Fruit fly (Drosophila melanogaster): ENCODE data around the gene Tsp3A.

Tsp3A gene

DNA sequence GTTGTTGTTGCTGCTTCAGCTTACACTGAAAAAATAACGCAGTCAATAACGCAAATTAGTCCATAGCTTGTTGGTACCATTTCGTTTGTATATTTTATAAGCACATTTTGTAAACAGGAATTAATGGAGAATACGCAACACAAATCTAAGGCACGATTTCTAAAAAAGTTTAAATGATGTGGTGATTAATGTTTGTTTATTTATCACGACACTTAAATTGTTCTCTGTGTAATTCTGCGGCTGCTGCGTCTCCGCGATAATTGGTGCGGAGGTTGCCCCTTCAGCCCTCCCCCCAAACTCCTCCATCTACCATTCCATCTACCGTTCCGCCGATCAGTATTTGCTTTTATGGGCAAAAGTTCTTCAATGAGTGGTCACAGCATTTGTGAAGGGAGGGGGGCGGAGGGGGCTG is 27.9 kb upstream of the Tsp3A start (continued):
- TF ChIP-seq CG18599 (GFP tag; optimal IDR thresholded peaks at IDR 0.05) (peak; percentile 69), CG32772 (GFP tag; IDR thresholded peaks at IDR 0.05) (peak; percentile 26; the same call in 1 of the 2 replicates), CG15601 (tag; optimal IDR thresholded peaks at IDR 0.05) (peak; percentile 33), lola (GFP tag; optimal IDR thresholded peaks at IDR 0.05) (peak in 1 of 3 experiments; percentile 26), dmrt11E (tag; optimal IDR thresholded peaks at IDR 0.05) (peak; percentile 11), croc (GFP tag; conservative IDR thresholded peaks at IDR 0.05) (peak; percentile 34; the same call in 1 of the 3 replicates), sob (GFP tag; IDR thresholded peaks at IDR 0.05) (peak; percentile 63; the same call in 1 of the 2 replicates), Opbp (GFP tag; IDR thresholded peaks at IDR 0.05; ENCODE audit: partially characterized antibody) (no peak), E2f1 (GFP tag; IDR thresholded peaks at IDR 0.05) (peak; percentile 55), kah (GFP tag; optimal IDR thresholded peaks at IDR 0.05) (peak; percentile 30), NC2α (GFP tag; optimal IDR thresholded peaks at IDR 0.05) (no peak), Vsx1 (GFP tag; optimal IDR thresholded peaks at IDR 0.05) (peak; percentile 26), CG10366 (GFP tag; IDR thresholded peaks at IDR 0.05) (peak; percentile 44), CG33213 (GFP tag; optimal IDR thresholded peaks at IDR 0.05) (peak; percentile 11), gsb (GFP tag; IDR thresholded peaks at IDR 0.05) (no peak), gem (tag; optimal IDR thresholded peaks at IDR 0.05) (peak; percentile 81), wor (GFP tag; IDR thresholded peaks at IDR 0.05) (peak; percentile 46; the same call in 1 of the 2 replicates), sd (tag; optimal IDR thresholded peaks at IDR 0.05) (peak; percentile 32), Jarid2 (GFP tag; optimal IDR thresholded peaks at IDR 0.05) (no peak), Antp (GFP tag; optimal IDR thresholded peaks at IDR 0.05) (peak; percentile 63), Hr3 (GFP tag; optimal IDR thresholded peaks at IDR 0.05) (peak; percentile 47), CG15269 (tag; optimal IDR thresholded peaks at IDR 0.05) (peak; percentile 77), Pdp1 (GFP tag; optimal IDR thresholded peaks at IDR 0.05) (peak; percentile 49 to 70), zfh1 (GFP tag; IDR thresholded peaks at IDR 0.05) (0 out of 3 replicates have a peak, but pooled peaks have one; percentile 61), Rfx (GFP tag; IDR thresholded peaks at IDR 0.05) (peak; percentile 73), wdn (GFP tag; IDR thresholded peaks at IDR 0.05) (no peak), CG5953 (GFP tag; IDR thresholded peaks at IDR 0.05) (no peak), PHDP (tag; optimal IDR thresholded peaks at IDR 0.05) (peak; percentile 71), Doc2 (GFP tag; IDR thresholded peaks at IDR 0.05) (no peak), Trl (optimal IDR thresholded peaks at IDR 0.05) (no peak), Trl (GFP tag; optimal IDR thresholded peaks at IDR 0.05) (peak; percentile 45), Oaz (GFP tag; IDR thresholded peaks at IDR 0.05) (peak; percentile 18; the same call in 1 of the 2 replicates), Poxn (GFP tag; IDR thresholded peaks at IDR 0.05) (no peak), CG1233 (GFP tag; optimal IDR thresholded peaks at IDR 0.05) (peak; percentile 34), CG12299 (tag; optimal IDR thresholded peaks at IDR 0.05) (peak; percentile 37), CG17802 (tag; optimal IDR thresholded peaks at IDR 0.05) (no peak), CG10979 (tag; optimal IDR thresholded peaks at IDR 0.05) (peak; percentile 63), lmd (GFP tag; IDR thresholded peaks at IDR 0.05) (peak; percentile 50; the same call in 1 of the 2 replicates), en (GFP tag; optimal IDR thresholded peaks at IDR 0.05) (peak; percentile 34), p53 (GFP tag; optimal IDR thresholded peaks at IDR 0.05) (peak; percentile 12), Bteb2 (GFP tag; optimal IDR thresholded peaks at IDR 0.05) (peak; percentile 45), tio (GFP tag; optimal IDR thresholded peaks at IDR 0.05) (peak; percentile 46), danr (GFP tag; IDR thresholded peaks at IDR 0.05) (peak; percentile 22; the same call in 1 of the 2 replicates)
